Fruit fly (Drosophila melanogaster) whole organism, embryonic: ENCODE results near the gene CG42699.

Experiments
- Atf6 ChIP-seq: fragments of 200-800 bp; sonication (Bioruptor generic); IDR thresholded peaks from 2 replicates; pipeline ENCODE4 v1.3.6; 2022; ENCODE audit warnings: missing biosample characterization, missing genetic modification characterization
- BEAF-32 ChIP-seq: fragments of 200-800 bp; sonication (Bioruptor generic); optimal IDR thresholded peaks from 3 replicates; lab custom pipeline; 2017; ENCODE audit warnings: missing biosample characterization, missing genetic modification characterization, mild to moderate bottlenecking, moderate library complexity, missing genetic modification reagents
- C15 ChIP-seq: fragments of 200-800 bp; sonication (Bioruptor generic); IDR thresholded peaks from 3 replicates; pipeline ENCODE4 v1.3.6; 2022; ENCODE audit warnings: missing biosample characterization, missing genetic modification characterization
- CG10147 ChIP-seq: fragments of 200-800 bp; sonication (Bioruptor generic); optimal IDR thresholded peaks from 2 replicates; lab custom pipeline; 2019; ENCODE audit warnings: missing biosample characterization, mild to moderate bottlenecking, missing genetic modification characterization, moderate library complexity
- CG12299 ChIP-seq: fragments of 200-800 bp; sonication (Bioruptor generic); optimal IDR thresholded peaks from 2 replicates; lab custom pipeline; 2018; ENCODE audit warnings: missing biosample characterization, mild to moderate bottlenecking, missing genetic modification characterization
- CG12769 ChIP-seq: fragments of 200-800 bp; sonication (Bioruptor generic); optimal IDR thresholded peaks from 2 replicates; lab custom pipeline; 2019; ENCODE audit warnings: missing biosample characterization, mild to moderate bottlenecking, missing genetic modification characterization, moderate library complexity
- CG13424 ChIP-seq: fragments of 200-800 bp; sonication (Bioruptor generic); optimal IDR thresholded peaks from 2 replicates; lab custom pipeline; 2019; ENCODE audit warnings: missing biosample characterization, mild to moderate bottlenecking, missing genetic modification characterization, moderate library complexity
- CG15011 ChIP-seq: fragments of 200-800 bp; sonication (Bioruptor generic); optimal IDR thresholded peaks from 3 replicates; lab custom pipeline; 2018; ENCODE audit warnings: missing biosample characterization, mild to moderate bottlenecking, missing genetic modification characterization
- CG15073 ChIP-seq: fragments of 200-800 bp; sonication (Bioruptor generic); optimal IDR thresholded peaks from 2 replicates; lab custom pipeline; 2016; ENCODE audit warnings: missing biosample characterization, missing genetic modification characterization
- CG15696 ChIP-seq: fragments of 200-800 bp; sonication (Bioruptor generic); optimal IDR thresholded peaks from 2 replicates; lab custom pipeline; 2019; ENCODE audit warnings: missing biosample characterization, mild to moderate bottlenecking, missing genetic modification characterization, moderate library complexity
- CG16815 ChIP-seq: fragments of 200-800 bp; sonication (Bioruptor generic); optimal IDR thresholded peaks from 3 replicates; lab custom pipeline; 2017; ENCODE audit warnings: missing biosample characterization, mild to moderate bottlenecking, missing genetic modification characterization
- CG1832 ChIP-seq: fragments of 200-800 bp; sonication (Bioruptor generic); optimal IDR thresholded peaks from 2 replicates; lab custom pipeline; 2017; ENCODE audit warnings: missing biosample characterization, mild to moderate bottlenecking, missing genetic modification characterization, inconsistent platforms
- CG18619 ChIP-seq: fragments of 200-800 bp; sonication (Bioruptor generic); optimal IDR thresholded peaks from 3 replicates; lab custom pipeline; 2017; ENCODE audit warnings: missing biosample characterization, mild to moderate bottlenecking, missing genetic modification characterization
- CG2678 ChIP-seq: fragments of 200-800 bp; sonication (Bioruptor generic); optimal IDR thresholded peaks from 3 replicates; lab custom pipeline; 2019; ENCODE audit warnings: missing biosample characterization, mild to moderate bottlenecking, missing genetic modification characterization, moderate library complexity
- CG2875 ChIP-seq: fragments of 200-800 bp; sonication (Bioruptor generic); optimal IDR thresholded peaks from 2 replicates; lab custom pipeline; 2017; ENCODE audit warnings: missing biosample characterization, mild to moderate bottlenecking, missing genetic modification characterization, missing genetic modification reagents
- CG30020 ChIP-seq: fragments of 200-800 bp; optimal IDR thresholded peaks from 2 replicates; lab custom pipeline; 2019; ENCODE audit warnings: missing biosample characterization, mild to moderate bottlenecking, missing genetic modification characterization, moderate library complexity
- CG4328 ChIP-seq: fragments of 200-800 bp; sonication (Bioruptor generic); optimal IDR thresholded peaks from 3 replicates; lab custom pipeline; 2017; ENCODE audit warnings: missing biosample characterization, missing genetic modification reagents, missing genetic modification characterization
- CG4617 ChIP-seq: fragments of 200-800 bp; sonication (Bioruptor generic); optimal IDR thresholded peaks from 3 replicates; lab custom pipeline; 2016; ENCODE audit warnings: missing biosample characterization, missing genetic modification characterization, borderline replicate concordance
- CG7928 ChIP-seq: fragments of 200-800 bp; sonication (Bioruptor generic); optimal IDR thresholded peaks from 2 replicates; lab custom pipeline; 2017; ENCODE audit warnings: missing biosample characterization, mild to moderate bottlenecking, missing genetic modification characterization
- CG8359 ChIP-seq: fragments of 200-800 bp; sonication (Bioruptor generic); optimal IDR thresholded peaks from 2 replicates; lab custom pipeline; 2017; ENCODE audit warnings: missing biosample characterization, mild to moderate bottlenecking, missing genetic modification characterization, borderline replicate concordance
- Dbx ChIP-seq: fragments of 200-800 bp; sonication (Bioruptor generic); IDR thresholded peaks from 3 replicates; pipeline ENCODE4 v1.3.6; 2022; ENCODE audit warnings: missing biosample characterization, missing genetic modification characterization
- Drgx ChIP-seq: fragments of 200-800 bp; sonication (Bioruptor generic); IDR thresholded peaks from 2 replicates; pipeline ENCODE4 v1.3.6; 2022; ENCODE audit warnings: missing biosample characterization, missing genetic modification characterization
- E2f1 ChIP-seq: fragments of 200-800 bp; sonication (Bioruptor generic); IDR thresholded peaks from 2 replicates; pipeline ENCODE4 v1.3.6; 2022; ENCODE audit warnings: missing biosample characterization, missing genetic modification characterization
- HLH3B ChIP-seq: fragments of 200-800 bp; sonication (Bioruptor generic); IDR thresholded peaks from 2 replicates; pipeline ENCODE4 v1.3.6; 2022; ENCODE audit warnings: missing biosample characterization, missing genetic modification characterization
- HLH54F ChIP-seq: fragments of 200-800 bp; sonication (Bioruptor generic); optimal IDR thresholded peaks from 3 replicates; lab custom pipeline; 2016; ENCODE audit warnings: missing biosample characterization, missing genetic modification characterization
- Kr ChIP-seq: fragments of 200-800 bp; sonication (Bioruptor generic); optimal IDR thresholded peaks from 2 replicates; lab custom pipeline; 2017; ENCODE audit warnings: missing biosample characterization, mild to moderate bottlenecking, missing genetic modification characterization
- Lim3 ChIP-seq: fragments of 200-800 bp; sonication (Bioruptor generic); IDR thresholded peaks from 2 replicates; pipeline ENCODE4 v1.3.6; 2022; ENCODE audit warnings: missing biosample characterization, missing genetic modification characterization
- MTF-1 ChIP-seq: fragments of 200-800 bp; sonication (Bioruptor generic); optimal IDR thresholded peaks from 2 replicates; lab custom pipeline; 2018; ENCODE audit warnings: missing biosample characterization, mild to moderate bottlenecking, missing genetic modification characterization, borderline replicate concordance
- Mes4 ChIP-seq: fragments of 200-800 bp; sonication (Bioruptor generic); optimal IDR thresholded peaks from 2 replicates; lab custom pipeline; 2016; ENCODE audit warnings: missing biosample characterization, missing genetic modification characterization
- Mrtf ChIP-seq: fragments of 200-800 bp; sonication (Bioruptor generic); IDR thresholded peaks from 3 replicates; pipeline ENCODE4 v1.3.6; 2022; ENCODE audit warnings: missing biosample characterization, missing genetic modification characterization
- NC2α ChIP-seq: fragments of 200-800 bp; sonication (Bioruptor generic); optimal IDR thresholded peaks from 2 replicates; lab custom pipeline; 2016; ENCODE audit warnings: missing biosample characterization, missing genetic modification characterization
- Sox100B ChIP-seq: fragments of 200-800 bp; sonication (Bioruptor generic); optimal IDR thresholded peaks from 3 replicates; lab custom pipeline; 2018; ENCODE audit warnings: missing biosample characterization, mild to moderate bottlenecking, missing genetic modification characterization
- Sry-β ChIP-seq: fragments of 200-800 bp; sonication (Bioruptor generic); optimal IDR thresholded peaks from 2 replicates; lab custom pipeline; 2018; ENCODE audit warnings: missing biosample characterization, mild to moderate bottlenecking, missing genetic modification characterization, moderate library complexity
- Trl ChIP-seq, 3 experiments: fragments of >200 bp in 2 of 3; fragments of 200-800 bp in 1 of 3; sonication (Bioruptor generic) in 1 of 3; optimal IDR thresholded peaks; 2 replicates in 1 of 3; 3 replicates in 2 of 3; lab custom pipeline; 2016 to 2017; ENCODE audit warnings: missing biosample characterization in 1 of 3, missing genetic modification characterization in 1 of 3
- YL-1 ChIP-seq: fragments of 200-800 bp; sonication (Bioruptor generic); optimal IDR thresholded peaks from 3 replicates; lab custom pipeline; 2017; ENCODE audit warnings: missing biosample characterization, mild to moderate bottlenecking, missing genetic modification characterization
- ase ChIP-seq: fragments of 200-800 bp; sonication (Bioruptor generic); IDR thresholded peaks from 3 replicates; pipeline ENCODE4 v1.3.6; 2022; ENCODE audit warnings: missing biosample characterization, missing genetic modification characterization
- bowl ChIP-seq: fragments of 200-800 bp; sonication (Bioruptor generic); IDR thresholded peaks from 2 replicates; pipeline ENCODE4 v1.3.6; 2022; ENCODE audit warnings: missing biosample characterization, missing genetic modification characterization
- cato ChIP-seq: fragments of 200-800 bp; sonication (Bioruptor generic); optimal IDR thresholded peaks from 2 replicates; lab custom pipeline; 2016; ENCODE audit warnings: missing biosample characterization, missing genetic modification characterization, borderline replicate concordance
- cg ChIP-seq: fragments of 200-800 bp; sonication (Bioruptor generic); optimal IDR thresholded peaks from 3 replicates; lab custom pipeline; 2019; ENCODE audit warnings: missing biosample characterization, mild to moderate bottlenecking, missing genetic modification characterization, moderate library complexity
- corto ChIP-seq: fragments of 200-800 bp; sonication (Bioruptor generic); optimal IDR thresholded peaks from 2 replicates; lab custom pipeline; 2016; ENCODE audit warnings: missing biosample characterization, mild to moderate bottlenecking, missing genetic modification characterization, moderate library complexity
- eyg ChIP-seq: fragments of 200-800 bp; sonication (Bioruptor generic); optimal IDR thresholded peaks from 3 replicates; lab custom pipeline; 2016; ENCODE audit warnings: missing biosample characterization, missing genetic modification characterization
- fd3F ChIP-seq: fragments of 200-800 bp; sonication (Bioruptor generic); optimal IDR thresholded peaks from 2 replicates; lab custom pipeline; 2018; ENCODE audit warnings: missing biosample characterization, mild to moderate bottlenecking, missing genetic modification characterization, moderate library complexity
- gro ChIP-seq: fragments of 200-800 bp; sonication (Bioruptor generic); optimal IDR thresholded peaks from 2 replicates; lab custom pipeline; 2016; ENCODE audit warnings: missing biosample characterization, missing genetic modification characterization
- tna ChIP-seq: fragments of 200-800 bp; sonication (Bioruptor generic); IDR thresholded peaks from 2 replicates; pipeline ENCODE4 v1.3.6; 2022; ENCODE audit warnings: missing biosample characterization, missing genetic modification characterization; ENCODE audit not compliant: partially characterized antibody
- toy ChIP-seq: fragments of 200-800 bp; sonication (Bioruptor generic); IDR thresholded peaks from 2 replicates; pipeline ENCODE4 v1.3.6; 2022; ENCODE audit warnings: missing biosample characterization, missing genetic modification characterization
- usp ChIP-seq: fragments of >200 bp; optimal IDR thresholded peaks from 2 replicates; lab custom pipeline; 2017; ENCODE audit warnings: missing biosample characterization, missing genetic modification characterization
- wek ChIP-seq: fragments of 200-800 bp; sonication (Bioruptor generic); optimal IDR thresholded peaks from 3 replicates; lab custom pipeline; 2018; ENCODE audit warnings: missing biosample characterization, mild to moderate bottlenecking, missing genetic modification characterization, moderate library complexity

The CG42699 gene

DNA sequence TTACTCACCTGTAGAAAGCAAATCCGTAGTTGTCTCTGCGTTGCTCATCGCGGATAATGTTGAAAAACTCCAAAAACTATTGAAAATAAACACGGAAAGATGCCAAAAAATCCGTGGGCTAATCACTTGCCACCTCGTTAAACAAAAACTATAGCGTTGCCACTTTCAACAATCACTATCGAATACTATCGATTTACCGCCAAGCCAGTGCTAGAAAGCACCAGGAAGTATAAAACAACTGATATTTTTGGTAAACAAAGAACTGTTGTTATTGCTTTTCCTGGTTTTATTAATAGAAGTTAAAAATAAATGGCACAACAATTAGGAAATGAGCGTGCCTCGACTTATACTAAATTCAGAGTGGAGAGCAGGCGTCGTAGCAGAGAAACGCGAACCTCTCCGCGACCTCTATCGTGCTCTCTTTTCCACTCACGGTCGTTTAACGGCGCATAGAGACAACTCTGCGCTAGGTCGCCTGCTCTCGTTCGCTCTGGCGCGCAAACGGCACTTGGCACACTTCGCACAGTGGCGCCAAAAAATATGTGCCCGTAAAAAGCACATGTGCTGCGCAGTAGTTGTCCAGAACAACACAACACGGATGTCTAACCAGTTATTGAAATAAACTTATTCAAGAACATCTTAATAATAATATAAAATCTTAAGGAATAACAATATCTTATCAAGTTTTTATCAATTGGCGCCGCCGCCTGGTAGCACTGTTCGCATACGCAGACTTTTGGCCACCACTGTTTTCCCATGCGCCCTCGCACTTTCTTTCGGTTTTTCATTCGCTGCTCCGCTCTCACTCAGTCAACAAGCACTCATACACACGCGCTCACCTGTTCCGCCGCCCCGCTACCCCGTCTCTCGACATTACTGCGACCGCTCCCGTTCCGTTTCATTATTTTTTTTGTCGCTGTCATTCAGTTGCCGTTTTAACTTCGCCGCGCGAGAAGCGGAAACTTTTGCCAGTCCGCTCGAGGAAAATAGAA lies 9.2 kb upstream of the CG42699 start, which contains the start of the genes lin-52 and CG15771 (continued):
- TF ChIP-seq bowl, result peak; percentile 81; the same call in 1 of the 2 replicates
- peak; percentile 50 for TF ChIP-seq Kr (GFP tag; lab: Kevin White, UChicago)
- peak; percentile 68; the same call in 1 of the 2 replicates for TF ChIP-seq Lim3 (GFP tag; lab: Robert Waterston, UW)
- peak; percentile 97 for TF ChIP-seq Atf6 (GFP tag; lab: Robert Waterston, UW)
- TF ChIP-seq eyg, result no peak
- TF ChIP-seq CG15011, result peak; percentile 93
- peak; percentile 95 for TF ChIP-seq Dbx (GFP tag; lab: Robert Waterston, UW)
- peak; percentile 55 for TF ChIP-seq wek (GFP tag; lab: Kevin White, UChicago)
- TF ChIP-seq Mrtf (GFP tag; lab: Robert Waterston, UW), result peak; percentile 94
- TF ChIP-seq CG12299 (tag; lab: Kevin White, UChicago), result peak; percentile 96
- peak; percentile 87 for TF ChIP-seq C15 (GFP tag; lab: Robert Waterston, UW)
- peak; percentile 98 for TF ChIP-seq CG2678 (tag; lab: Kevin White, UChicago)
- peak; percentile 94 for TF ChIP-seq E2f1 (GFP tag; lab: Robert Waterston, UW)
- peak; percentile 93 for TF ChIP-seq HLH3B (GFP tag; lab: Robert Waterston, UW)
- TF ChIP-seq NC2α (GFP tag; lab: Kevin White, UChicago), result no peak
- TF ChIP-seq CG13424 (tag; lab: Kevin White, UChicago), result peak; percentile 96
- TF ChIP-seq cato (GFP tag; lab: Kevin White, UChicago), result peak; percentile 85
- no peak for TF ChIP-seq tna (GFP tag; lab: Robert Waterston, UW)
- peak; percentile 92 for TF ChIP-seq ase (GFP tag; lab: Robert Waterston, UW)
- TF ChIP-seq CG8359, result peak; percentile 86
- TF ChIP-seq MTF-1 (GFP tag; lab: Kevin White, UChicago), result peak; percentile 89
- TF ChIP-seq CG16815, result peak; percentile 94
- peak; percentile 90 for TF ChIP-seq fd3F (GFP tag; lab: Kevin White, UChicago)
- peak; percentile 78 for TF ChIP-seq CG30020 (tag; lab: Kevin White, UChicago)
- peak; percentile 85 for TF ChIP-seq CG1832
- peak; percentile 83 for TF ChIP-seq HLH54F (GFP tag; lab: Kevin White, UChicago)
- peak; percentile 97 for TF ChIP-seq Drgx
- TF ChIP-seq CG15073 (GFP tag; lab: Kevin White, UChicago), result peak; percentile 80
- TF ChIP-seq corto (GFP tag; lab: Kevin White, UChicago), result peak; percentile 95
- TF ChIP-seq CG4328 (GFP tag; lab: Kevin White, UChicago), result peak; percentile 97
- peak; percentile 90 for TF ChIP-seq CG15696 (tag; lab: Kevin White, UChicago)
- TF ChIP-seq Mes4 (GFP tag; lab: Kevin White, UChicago), result peak; percentile 60
- TF ChIP-seq YL-1 (GFP tag; lab: Kevin White, UChicago), result peak; percentile 97
- TF ChIP-seq Sry-β (GFP tag; lab: Kevin White, UChicago), result peak; percentile 18
- peak; percentile 96 for TF ChIP-seq CG12769 (tag; lab: Kevin White, UChicago)
- TF ChIP-seq cg (GFP tag; lab: Kevin White, UChicago), result peak; percentile 70
- TF ChIP-seq Sox100B (GFP tag; lab: Kevin White, UChicago), result peak; percentile 96
- peak; percentile 84 for TF ChIP-seq BEAF-32 (GFP tag; lab: Kevin White, UChicago)
- TF ChIP-seq CG7928 (GFP tag; lab: Kevin White, UChicago), result peak; percentile 64
- peak; percentile 17 for TF ChIP-seq CG4617
- peak; percentile 97 for TF ChIP-seq CG18619 (GFP tag; lab: Kevin White, UChicago)
- peak; percentile 93 for TF ChIP-seq CG10147 (GFP tag; lab: Kevin White, UChicago)
- peak; percentile 79 for TF ChIP-seq toy
- no peak for TF ChIP-seq usp (GFP tag; lab: Kevin White, UChicago)
- TF ChIP-seq CG2875 (GFP tag; lab: Kevin White, UChicago), result peak; percentile 91
- TF ChIP-seq Trl (optimal IDR thresholded peaks at IDR 0.05; lab: Kevin White, UChicago), result peak; percentile 61 to 81
- peak; percentile 27 for TF ChIP-seq Trl (GFP tag; optimal IDR thresholded peaks at IDR 0.05; lab: Kevin White, UChicago)
- peak; percentile 63 for TF ChIP-seq gro
